Worm (Caenorhabditis elegans) whole organism, L2 larva: ENCODE data around the gene F07F6.8.

Experiments
- R02D3.7 ChIP-seq: fragments of 150-350 bp; optimal IDR thresholded peaks from 2 replicates; lab custom pipeline; 2014; ENCODE audit warnings: missing biosample characterization, missing genetic modification characterization
- blmp-1 ChIP-seq: sonication (generic microtip); optimal IDR thresholded peaks from 2 replicates; lab custom pipeline; 2017; ENCODE audit warnings: missing genetic modification characterization, mild to moderate bottlenecking, missing compliant biosample characterization, antibody characterized with exemption, moderate library complexity; ENCODE audit not compliant: insufficient read depth
- nhr-11 ChIP-seq: fragments of 150-350 bp; optimal IDR thresholded peaks from 2 replicates; lab custom pipeline; 2014; ENCODE audit warnings: missing biosample characterization, missing genetic modification characterization
- nhr-23 ChIP-seq: fragments of 150-350 bp; optimal IDR thresholded peaks from 2 replicates; lab custom pipeline; 2014; ENCODE audit warnings: missing biosample characterization, missing genetic modification reagents, missing genetic modification characterization
- ztf-1 ChIP-seq: fragments of 200-800 bp; sonication (Bioruptor generic); conservative IDR thresholded peaks from 2 replicates; pipeline ENCODE4 v1.3.6; 2022; ENCODE audit warnings: missing genetic modification characterization, missing compliant biosample characterization

DNA sequence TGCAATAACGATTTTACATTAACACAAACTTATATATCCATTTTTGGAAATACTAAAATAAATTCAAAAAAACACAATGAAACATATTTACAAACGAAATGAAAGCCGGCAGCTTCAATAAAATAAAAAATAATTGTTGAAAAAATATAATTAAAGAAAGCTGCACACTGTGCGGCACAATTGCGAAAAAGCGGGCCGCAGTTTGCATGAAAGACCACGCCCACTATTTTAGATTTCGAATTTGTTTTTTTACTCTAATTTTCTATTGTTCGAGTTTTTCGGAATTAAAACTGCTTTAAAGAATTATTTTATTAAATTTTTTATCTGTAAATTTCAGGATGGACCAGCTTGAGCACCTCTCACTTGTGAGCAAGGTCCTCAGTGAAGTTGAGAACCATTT lies 26.3 kb downstream of the F07F6.8 start, which contains the start of gene mog-5:
- no peak for TF ChIP-seq nhr-11 (tag; lab: Kevin White, UChicago)
- no peak for TF ChIP-seq R02D3.7
- TF ChIP-seq ztf-1 (GFP tag; lab: Robert Waterston, UW) = no peak
- TF ChIP-seq blmp-1 (tag; lab: Kevin White, UChicago) = no peak
- TF ChIP-seq nhr-23 (tag; lab: Kevin White, UChicago) = no peak
